Worm (Caenorhabditis elegans): Measurements from ENCODE around the gene ceh-89.

ce11 chrX:14118762-14119161 is 23.0 kb upstream of the ceh-89 start:
- TF ChIP-seq blmp-1 (tag; optimal IDR thresholded peaks at IDR 0.05), result no peak
- TF ChIP-seq lin-13 (tag; optimal IDR thresholded peaks at IDR 0.05), result no peak
- no peak for TF ChIP-seq mab-5 (tag; optimal IDR thresholded peaks at IDR 0.05)
- TF ChIP-seq unc-62 (GFP tag; optimal IDR thresholded peaks at IDR 0.05), result no peak
- no peak for TF ChIP-seq lsy-2 (tag; optimal IDR thresholded peaks at IDR 0.05)
- no peak for TF ChIP-seq ztf-11 (tag; optimal IDR thresholded peaks at IDR 0.05)
- no peak for TF ChIP-seq elt-3 (tag; optimal IDR thresholded peaks at IDR 0.05)
- TF ChIP-seq nhr-76 (tag; optimal IDR thresholded peaks at IDR 0.05), result no peak
- TF ChIP-seq sptf-1 (tag; optimal IDR thresholded peaks at IDR 0.05), result no peak
- TF ChIP-seq pha-4 (tag; optimal IDR thresholded peaks at IDR 0.05), result no peak
- TF ChIP-seq M03D4.4 (tag; optimal IDR thresholded peaks at IDR 0.05), result no peak
- no peak for TF ChIP-seq mep-1 (tag; optimal IDR thresholded peaks at IDR 0.05)
- no peak for TF ChIP-seq nhr-12 (tag; optimal IDR thresholded peaks at IDR 0.05)
- no peak for TF ChIP-seq bed-3 (GFP tag; optimal IDR thresholded peaks at IDR 0.05)
